Worm (Caenorhabditis elegans): Measurements from ENCODE around the gene Y17G7B.20.

Gene Y17G7B.20

ce11 chrII:11978920-11979319 lies 724 bp downstream of the Y17G7B.20 start:
- TF ChIP-seq ama-1 (optimal IDR thresholded peaks at IDR 0.05) (no peak), ama-1 (GFP tag; optimal IDR thresholded peaks at IDR 0.05) (no peak), F10E7.11 (tag; optimal IDR thresholded peaks at IDR 0.05) (no peak), snpc-1.3 (tag; optimal IDR thresholded peaks at IDR 0.05; ENCODE audit: insufficient read depth) (peak; percentile 38), B0336.3 (GFP tag; IDR thresholded peaks at IDR 0.05) (0 out of 2 replicates have a peak, but pooled peaks have one; percentile 3), rcor-1 (GFP tag; IDR thresholded peaks at IDR 0.05) (no peak), bed-1 (GFP tag; IDR thresholded peaks at IDR 0.05) (no peak)

DNA sequence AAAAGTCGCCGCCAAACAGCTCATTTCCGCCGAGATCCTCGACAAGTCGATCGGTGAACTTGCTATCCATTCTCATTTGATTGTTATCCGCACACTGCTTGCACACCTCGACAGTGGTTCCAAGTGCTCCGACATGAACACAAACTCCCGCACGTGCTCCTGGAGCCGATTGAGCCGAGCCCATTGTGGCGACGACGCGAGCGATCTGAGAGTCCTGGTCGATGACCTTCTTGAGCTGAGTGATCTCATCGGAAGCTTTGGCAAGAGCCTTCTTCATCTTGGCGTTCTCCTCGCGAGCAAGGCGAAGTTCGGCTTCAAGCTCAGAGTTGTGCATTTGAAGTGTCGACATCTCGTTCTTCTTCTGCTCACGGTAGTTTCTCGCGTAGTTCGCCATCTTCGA lies 1.2 kb downstream of the Y17G7B.20 start:
- TF ChIP-seq F52B5.7 (tag; optimal IDR thresholded peaks at IDR 0.05) (no peak), madf-6 (GFP tag; IDR thresholded peaks at IDR 0.05) (peak; percentile 24; the same call in 1 of the 2 replicates), zfh-2 (GFP tag; conservative IDR thresholded peaks at IDR 0.05) (peak; percentile 80), B0336.3 (GFP tag; IDR thresholded peaks at IDR 0.05) (peak; percentile 32; the same call in 1 of the 2 replicates)

- TF ChIP-seq ceh-91 (GFP tag; IDR thresholded peaks at IDR 0.05) (no peak), akir-1 (GFP tag; optimal IDR thresholded peaks at IDR 0.05) (no peak), madf-3 (GFP tag; IDR thresholded peaks at IDR 0.05) (0 out of 2 replicates have a peak, but pooled peaks have one; percentile 68), unc-130 (GFP tag; optimal IDR thresholded peaks at IDR 0.05) (peak; percentile 35), C17E4.6 (GFP tag; IDR thresholded peaks at IDR 0.05) (no peak), hsf-1 (GFP tag; IDR thresholded peaks at IDR 0.05) (peak; percentile 43; the same call in 1 of the 2 replicates), B0336.3 (GFP tag; IDR thresholded peaks at IDR 0.05) (peak; percentile 58; the same call in 1 of the 2 replicates), Y56A3A.18 (GFP tag; IDR thresholded peaks at IDR 0.05) (peak; percentile 25; the same call in 1 of the 2 replicates), lin-26 (GFP tag; IDR thresholded peaks at IDR 0.05) (0 out of 2 replicates have a peak, but pooled peaks have one; percentile 11), hmg-1.2 (GFP tag; IDR thresholded peaks at IDR 0.05) (peak; percentile 15; the same call in 1 of the 2 replicates), zfh-2 (GFP tag; conservative IDR thresholded peaks at IDR 0.05) (peak; percentile 80), nhr-120 (GFP tag; IDR thresholded peaks at IDR 0.05) (0 out of 2 replicates have a peak, but pooled peaks have one; percentile 81), ztf-3 (GFP tag; optimal IDR thresholded peaks at IDR 0.05) (no peak), xnd-1 (tag; optimal IDR thresholded peaks at IDR 0.05) (peak; percentile 27), ekl-4 (GFP tag; IDR thresholded peaks at IDR 0.05) (no peak; the same call in 1 of the 2 replicates), egrh-3 (GFP tag; IDR thresholded peaks at IDR 0.05) (peak; percentile 43; the same call in 1 of the 2 replicates), ceh-100 (GFP tag; IDR thresholded peaks at IDR 0.05) (peak; percentile 46; the same call in 1 of the 2 replicates), madf-6 (GFP tag; IDR thresholded peaks at IDR 0.05) (peak; percentile 43), Y53G8AR.9 (GFP tag; conservative IDR thresholded peaks at IDR 0.05) (peak; percentile 66; the same call in 1 of the 2 replicates), mcd-1 (GFP tag; IDR thresholded peaks at IDR 0.05) (peak; percentile 41; the same call in 1 of the 2 replicates), F52B5.7 (tag; optimal IDR thresholded peaks at IDR 0.05) (peak; percentile 63), ceh-58 (GFP tag; IDR thresholded peaks at IDR 0.05) (0 out of 2 replicates have a peak, but pooled peaks have one; percentile 83), attf-6 (GFP tag; IDR thresholded peaks at IDR 0.05) (peak; percentile 38; the same call in 1 of the 2 replicates), F57C9.4 (tag; optimal IDR thresholded peaks at IDR 0.05) (peak; percentile 51), chd-7 (tag; optimal IDR thresholded peaks at IDR 0.05) (peak; percentile 67), hrde-1 (tag; optimal IDR thresholded peaks at IDR 0.05; ENCODE audit: borderline replicate concordance) (peak; percentile 89)
Measured at ce11 chrII:11977363-11977762, 2.3 kb downstream of the Y17G7B.20 start, which contains the start of gene Y17G7B.21. Gene Y17G7B.21, minus strand, starts transcription at chrII:11977661.

DNA sequence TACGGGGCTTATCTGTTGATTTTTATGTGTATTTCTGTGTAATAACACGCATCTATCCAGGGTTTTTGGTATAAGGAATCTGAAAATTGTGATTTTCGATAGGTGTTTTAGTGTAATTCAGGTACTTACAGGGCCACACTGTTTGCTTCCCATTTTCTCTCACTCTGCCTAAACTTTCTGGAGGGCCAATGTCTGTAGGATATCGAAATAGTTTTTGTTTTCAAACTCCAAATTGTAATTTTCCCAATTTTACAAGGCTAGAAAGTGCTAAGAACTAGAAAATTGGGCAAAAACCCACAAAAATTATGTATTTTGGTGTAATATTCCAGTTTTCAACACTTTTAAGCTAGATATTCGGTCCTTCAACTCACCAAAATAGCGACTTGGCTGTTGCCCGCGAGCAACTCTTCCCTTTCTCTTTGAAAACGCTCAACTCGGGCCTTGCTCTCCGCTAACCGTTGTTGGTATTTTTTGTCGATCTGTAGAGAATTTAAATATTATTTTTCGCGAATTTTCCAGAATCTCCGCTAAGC lies 2.9 kb downstream of the Y17G7B.20 start:
- TF ChIP-seq lin-35 (GFP tag; optimal IDR thresholded peaks at IDR 0.05) (peak in 1 of 3 experiments; percentile 4), F57C9.4 (tag; optimal IDR thresholded peaks at IDR 0.05) (no peak)
